Fruit fly (Drosophila melanogaster) whole organism, pupa: Measurements from ENCODE around the gene FipoQ.

Experiments used
- CG4496 ChIP-seq: fragments of 200-800 bp; sonication (Bioruptor generic); IDR thresholded peaks from 3 replicates; pipeline ENCODE4 v1.3.6; 2022; ENCODE audit warnings: missing biosample characterization, missing genetic modification characterization
- fd96Ca ChIP-seq: fragments of 200-800 bp; sonication (Bioruptor generic); IDR thresholded peaks from 3 replicates; pipeline ENCODE4 v1.3.6; 2022; ENCODE audit warnings: missing biosample characterization, missing genetic modification characterization
- rn ChIP-seq: fragments of 200-800 bp; sonication (Bioruptor generic); IDR thresholded peaks from 2 replicates; pipeline ENCODE4 v1.3.6; 2022; ENCODE audit warnings: missing biosample characterization, missing genetic modification characterization

- TF ChIP-seq CG4496 (GFP tag; lab: Robert Waterston, UW) (no peak), fd96Ca (GFP tag; lab: Robert Waterston, UW) (no peak; the same call in 2 of the 3 replicates), rn (GFP tag; lab: Robert Waterston, UW) (no peak)
Observed at dm6 chr3R:29457779-29458382, 36.7 kb upstream of the FipoQ start.
